ENCODE assay signal across 1 worm cellular context in the genomic region with DNA sequence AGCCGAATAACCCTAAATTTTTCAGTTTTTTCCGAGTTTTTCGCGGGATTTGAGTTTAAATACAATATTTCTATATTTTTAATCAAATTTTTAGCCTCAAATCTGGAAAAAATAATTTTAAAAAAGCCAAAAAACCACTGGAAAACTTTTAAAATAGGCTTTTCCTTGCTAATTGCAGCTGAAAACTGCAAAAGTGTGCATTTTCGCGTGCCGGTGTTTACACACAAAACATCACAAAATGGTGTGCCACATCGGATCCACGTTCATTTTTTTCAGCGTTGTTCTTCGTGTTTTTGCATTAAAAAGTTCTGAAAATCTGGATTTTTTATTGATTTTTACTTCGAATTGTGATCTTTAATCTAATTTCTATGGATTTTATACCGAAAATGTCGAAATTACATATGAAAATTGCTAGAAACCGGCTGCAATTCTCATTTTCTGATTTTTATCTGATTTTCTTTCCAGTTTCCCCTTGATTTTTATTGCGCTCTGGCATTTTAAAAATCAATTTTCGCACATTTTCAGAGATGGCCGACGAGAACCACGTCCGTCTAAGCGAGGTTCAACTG.
TF ChIP-seq lines count a peak whose summit lies in the region.

Gene Y41E3.7, plus strand, starts transcription at position 519 of the 569 bp plus-strand sequence.

TF ChIP-seq in whole organism, L1 larva, 84 proteins besides CTCF, POLR2A, EP300 and RAD21 (continued from another document):
- TF ChIP-seq nhr-47 (tag; optimal IDR thresholded peaks at IDR 0.05; lab: Kevin White, UChicago) (peak; percentile 18), irx-1 (tag; optimal IDR thresholded peaks at IDR 0.05; lab: Kevin White, UChicago) (no peak), hlh-4 (tag; optimal IDR thresholded peaks at IDR 0.05; lab: Kevin White, UChicago) (no peak), ceh-90 (tag; optimal IDR thresholded peaks at IDR 0.05; lab: Kevin White, UChicago) (no peak), snu-23 (GFP tag; optimal IDR thresholded peaks at IDR 0.05; lab: Kevin White, UChicago) (peak; percentile 31), nhr-11 (tag; optimal IDR thresholded peaks at IDR 0.05; lab: Kevin White, UChicago) (no peak), efl-3 (GFP tag; optimal IDR thresholded peaks at IDR 0.05; lab: Kevin White, UChicago) (no peak), fkh-10 (GFP tag; optimal IDR thresholded peaks at IDR 0.05; lab: Kevin White, UChicago) (no peak), lin-39 (tag; optimal IDR thresholded peaks at IDR 0.05; lab: Kevin White, UChicago) (no peak), mef-2 (tag; optimal IDR thresholded peaks at IDR 0.05; lab: Kevin White, UChicago) (no peak), sox-4 (tag; optimal IDR thresholded peaks at IDR 0.05; lab: Kevin White, UChicago) (no peak), swsn-7 (tag; optimal IDR thresholded peaks at IDR 0.05; lab: Kevin White, UChicago) (no peak), dpl-1 (GFP tag; optimal IDR thresholded peaks at IDR 0.05; lab: Kevin White, UChicago) (peak; percentile 24 to 59 (median 54)), ces-1 (GFP tag; optimal IDR thresholded peaks at IDR 0.05; lab: Kevin White, UChicago) (no peak), xbp-1 (tag; optimal IDR thresholded peaks at IDR 0.05; lab: Kevin White, UChicago) (peak; percentile 21), mdl-1 (tag; optimal IDR thresholded peaks at IDR 0.05; lab: Kevin White, UChicago) (no peak), snpc-4 (tag; optimal IDR thresholded peaks at IDR 0.05; lab: Kevin White, UChicago) (no peak), nhr-237 (tag; optimal IDR thresholded peaks at IDR 0.05; lab: Kevin White, UChicago) (no peak), F16B12.6 (tag; optimal IDR thresholded peaks at IDR 0.05; lab: Kevin White, UChicago) (peak; percentile 89), unc-98 (GFP tag; IDR thresholded peaks at IDR 0.05; lab: Robert Waterston, UW) (no peak), pag-3 (tag; optimal IDR thresholded peaks at IDR 0.05; lab: Kevin White, UChicago; ENCODE audit: borderline replicate concordance, insufficient read depth) (no peak), rnt-1 (tag; optimal IDR thresholded peaks at IDR 0.05; lab: Kevin White, UChicago) (peak; percentile 27), C34B4.2 (tag; optimal IDR thresholded peaks at IDR 0.05; lab: Kevin White, UChicago) (no peak), ztf-4 (tag; optimal IDR thresholded peaks at IDR 0.05; lab: Kevin White, UChicago) (no peak), zip-4 (GFP tag; optimal IDR thresholded peaks at IDR 0.05; lab: Kevin White, UChicago) (no peak), C04F5.9 (tag; optimal IDR thresholded peaks at IDR 0.05; lab: Kevin White, UChicago) (no peak), fkh-4 (tag; optimal IDR thresholded peaks at IDR 0.05; lab: Kevin White, UChicago; ENCODE audit: borderline replicate concordance) (no peak)
